Worm (Caenorhabditis elegans) whole organism, L1 larva: ENCODE results near the gene act-1.

Source experiments
- C04F5.9 ChIP-seq: sonication (generic microtip); optimal IDR thresholded peaks from 2 replicates; lab custom pipeline; 2016; ENCODE audit warnings: missing genetic modification characterization, missing compliant biosample characterization
- Y116A8C.19 ChIP-seq: sonication (generic microtip); optimal IDR thresholded peaks from 2 replicates; lab custom pipeline; 2016; ENCODE audit warnings: missing compliant biosample characterization, missing genetic modification characterization, borderline replicate concordance
- aha-1 ChIP-seq: fragments of 150-350 bp; optimal IDR thresholded peaks from 2 replicates; lab custom pipeline; 2014; ENCODE audit warnings: missing biosample characterization, missing genetic modification characterization
- alr-1 ChIP-seq: fragments of 200-800 bp; sonication (Bioruptor generic); optimal IDR thresholded peaks from 2 replicates; lab custom pipeline; 2018; ENCODE audit warnings: borderline replicate concordance, mild to moderate bottlenecking, missing genetic modification characterization, missing compliant biosample characterization
- blmp-1 ChIP-seq: fragments of 150-350 bp; optimal IDR thresholded peaks from 2 replicates; lab custom pipeline; 2014; ENCODE audit warnings: missing biosample characterization, missing genetic modification characterization
- ceh-63 ChIP-seq: fragments of 200-800 bp; sonication (Bioruptor generic); optimal IDR thresholded peaks from 2 replicates; lab custom pipeline; 2018; ENCODE audit warnings: mild to moderate bottlenecking, missing genetic modification characterization, missing compliant biosample characterization
- ceh-8 ChIP-seq: fragments of 200-800 bp; sonication (Bioruptor generic); optimal IDR thresholded peaks from 2 replicates; lab custom pipeline; 2018; ENCODE audit warnings: mild to moderate bottlenecking, missing genetic modification characterization, moderate library complexity, missing compliant biosample characterization
- ceh-90 ChIP-seq: sonication (generic microtip); optimal IDR thresholded peaks from 2 replicates; lab custom pipeline; 2016; ENCODE audit warnings: missing genetic modification characterization, missing compliant biosample characterization
- ces-1 ChIP-seq: fragments of 150-350 bp; optimal IDR thresholded peaks from 2 replicates; lab custom pipeline; 2014; ENCODE audit warnings: missing biosample characterization, missing genetic modification reagents, missing genetic modification characterization
- dpl-1 ChIP-seq, 3 experiments: fragments of 150-350 bp in 2 of 3; sonication (generic microtip) in 1 of 3; optimal IDR thresholded peaks; 2 replicates each; lab custom pipeline; 2014 to 2017; ENCODE audit warnings: missing biosample characterization in 3 of 3, missing genetic modification characterization in 3 of 3, missing genetic modification reagents in 3 of 3
- efl-1 ChIP-seq, 4 experiments: fragments of 150-350 bp; optimal IDR thresholded peaks in 3 of 4; peaks in 1 of 4; 1 replicate in 1 of 4; 2 replicates in 3 of 4; lab custom pipeline; 2014; ENCODE audit warnings: missing biosample characterization in 2 of 4, missing genetic modification characterization in 2 of 4, missing genetic modification reagents in 2 of 4
- efl-3 ChIP-seq: fragments of 200-800 bp; sonication (Bioruptor generic); optimal IDR thresholded peaks from 2 replicates; lab custom pipeline; 2018; ENCODE audit warnings: mild to moderate bottlenecking, missing genetic modification characterization, missing compliant biosample characterization
- fkh-4 ChIP-seq: sonication (generic microtip); optimal IDR thresholded peaks from 2 replicates; lab custom pipeline; 2016; ENCODE audit warnings: missing compliant biosample characterization, missing genetic modification characterization, borderline replicate concordance
- fkh-8 ChIP-seq: sonication (generic microtip); optimal IDR thresholded peaks from 2 replicates; lab custom pipeline; 2016; ENCODE audit warnings: mild to moderate bottlenecking, missing genetic modification characterization, missing compliant biosample characterization
- hlh-4 ChIP-seq: sonication (generic microtip); optimal IDR thresholded peaks from 2 replicates; lab custom pipeline; 2016; ENCODE audit warnings: mild to moderate bottlenecking, missing genetic modification characterization, missing compliant biosample characterization
- hpl-2 ChIP-seq: fragments of 150-350 bp; optimal IDR thresholded peaks from 2 replicates; lab custom pipeline; 2014; ENCODE audit warnings: missing biosample characterization, missing genetic modification reagents, missing genetic modification characterization
- irx-1 ChIP-seq: sonication (generic microtip); optimal IDR thresholded peaks from 2 replicates; lab custom pipeline; 2016; ENCODE audit warnings: missing genetic modification characterization, missing compliant biosample characterization
- jun-1 ChIP-seq: fragments of 150-350 bp; optimal IDR thresholded peaks from 2 replicates; lab custom pipeline; 2014; ENCODE audit warnings: missing biosample characterization, missing genetic modification reagents, missing genetic modification characterization
- lin-13 ChIP-seq: fragments of 150-350 bp; optimal IDR thresholded peaks from 2 replicates; lab custom pipeline; 2014; ENCODE audit warnings: missing biosample characterization, missing genetic modification reagents, missing genetic modification characterization
- lin-14 ChIP-seq: fragments of 200-800 bp; sonication (Bioruptor generic); optimal IDR thresholded peaks from 2 replicates; lab custom pipeline; 2018; ENCODE audit warnings: mild to moderate bottlenecking, missing genetic modification characterization, moderate library complexity, missing compliant biosample characterization
- lin-35 ChIP-seq, 2 experiments: fragments of 150-350 bp; optimal IDR thresholded peaks; 2 replicates each; lab custom pipeline; 2014; ENCODE audit warnings: missing biosample characterization in 2 of 2, missing genetic modification characterization in 2 of 2, missing genetic modification reagents in 2 of 2
- lir-3 ChIP-seq: sonication (generic microtip); optimal IDR thresholded peaks from 2 replicates; lab custom pipeline; 2016; ENCODE audit warnings: mild to moderate bottlenecking, missing genetic modification characterization, moderate library complexity, missing compliant biosample characterization; ENCODE audit not compliant: poor library complexity
- mdl-1 ChIP-seq, 2 experiments: fragments of 150-350 bp; optimal IDR thresholded peaks; 2 replicates each; lab custom pipeline; 2014 to 2017; ENCODE audit warnings: missing biosample characterization in 2 of 2, missing genetic modification characterization in 2 of 2, inconsistent platforms in 1 of 2
- nhr-12 ChIP-seq: sonication (generic microtip); optimal IDR thresholded peaks from 2 replicates; lab custom pipeline; 2017; ENCODE audit warnings: missing biosample characterization, missing genetic modification characterization
- nhr-20 ChIP-seq: sonication (generic microtip); optimal IDR thresholded peaks from 2 replicates; lab custom pipeline; 2016; ENCODE audit warnings: mild to moderate bottlenecking, missing genetic modification characterization, missing compliant biosample characterization
- nhr-28 ChIP-seq: fragments of 150-350 bp; optimal IDR thresholded peaks from 2 replicates; lab custom pipeline; 2014; ENCODE audit warnings: missing biosample characterization, missing genetic modification characterization
- nhr-47 ChIP-seq: sonication (generic microtip); optimal IDR thresholded peaks from 2 replicates; lab custom pipeline; 2016; ENCODE audit warnings: mild to moderate bottlenecking, missing genetic modification characterization, moderate library complexity, missing compliant biosample characterization
- nhr-77 ChIP-seq: fragments of 150-350 bp; optimal IDR thresholded peaks from 2 replicates; lab custom pipeline; 2014; ENCODE audit warnings: missing biosample characterization, missing genetic modification characterization
- nhr-84 ChIP-seq: sonication (generic microtip); optimal IDR thresholded peaks from 2 replicates; lab custom pipeline; 2017; ENCODE audit warnings: missing biosample characterization, missing genetic modification characterization
- nhr-85 ChIP-seq: sonication (generic microtip); peaks from one replicate; lab custom pipeline; 2016; ENCODE audit warnings: missing genetic modification characterization, inconsistent platforms, missing compliant biosample characterization
- nhr-90 ChIP-seq: sonication (generic microtip); optimal IDR thresholded peaks from 2 replicates; lab custom pipeline; 2016; ENCODE audit warnings: mild to moderate bottlenecking, missing genetic modification characterization, missing compliant biosample characterization; ENCODE audit not compliant: poor library complexity
- pag-3 ChIP-seq: sonication (generic microtip); optimal IDR thresholded peaks from 2 replicates; lab custom pipeline; 2017; ENCODE audit warnings: missing genetic modification characterization, mild to moderate bottlenecking, missing compliant biosample characterization, antibody characterized with exemption, borderline replicate concordance; ENCODE audit not compliant: insufficient read depth
- pax-3 ChIP-seq: fragments of 200-800 bp; sonication (Bioruptor generic); optimal IDR thresholded peaks from 2 replicates; lab custom pipeline; 2018; ENCODE audit warnings: mild to moderate bottlenecking, missing genetic modification characterization, moderate library complexity, missing compliant biosample characterization
- rnt-1 ChIP-seq: sonication (generic microtip); optimal IDR thresholded peaks from 2 replicates; lab custom pipeline; 2016; ENCODE audit warnings: mild to moderate bottlenecking, missing genetic modification characterization, moderate library complexity, missing compliant biosample characterization
- sup-37 ChIP-seq: fragments of 200-800 bp; sonication (Bioruptor generic); optimal IDR thresholded peaks from 2 replicates; lab custom pipeline; 2018; ENCODE audit warnings: mild to moderate bottlenecking, missing genetic modification characterization, missing compliant biosample characterization
- tlp-1 ChIP-seq: fragments of 150-350 bp; optimal IDR thresholded peaks from 2 replicates; lab custom pipeline; 2014; ENCODE audit warnings: missing biosample characterization, missing genetic modification characterization
- unc-130 ChIP-seq: fragments of 150-350 bp; optimal IDR thresholded peaks from 2 replicates; lab custom pipeline; 2017; ENCODE audit warnings: missing biosample characterization, missing genetic modification characterization, inconsistent platforms
- unc-30 ChIP-seq: sonication (generic microtip); optimal IDR thresholded peaks from 2 replicates; lab custom pipeline; 2017; ENCODE audit warnings: missing biosample characterization, missing genetic modification characterization
- unc-86 ChIP-seq: sonication (generic microtip); optimal IDR thresholded peaks from 2 replicates; lab custom pipeline; 2016; ENCODE audit warnings: missing genetic modification characterization, missing compliant biosample characterization
- xbp-1 ChIP-seq: sonication (generic microtip); optimal IDR thresholded peaks from 2 replicates; lab custom pipeline; 2016; ENCODE audit warnings: missing genetic modification characterization, missing compliant biosample characterization
- zag-1 ChIP-seq: fragments of 150-350 bp; optimal IDR thresholded peaks from 2 replicates; lab custom pipeline; 2014; ENCODE audit warnings: missing biosample characterization, missing genetic modification characterization
- zip-4 ChIP-seq: fragments of 200-800 bp; sonication (Bioruptor generic); optimal IDR thresholded peaks from 2 replicates; lab custom pipeline; 2018; ENCODE audit warnings: mild to moderate bottlenecking, missing genetic modification characterization, moderate library complexity, missing compliant biosample characterization
- ztf-11 ChIP-seq, 2 experiments: sonication (generic microtip); optimal IDR thresholded peaks; 2 replicates each; lab custom pipeline; 2016 to 2017; ENCODE audit warnings: missing genetic modification characterization in 2 of 2, missing biosample characterization in 1 of 2, missing compliant biosample characterization in 1 of 2
- ztf-4 ChIP-seq: fragments of 150-350 bp; optimal IDR thresholded peaks from 2 replicates; lab custom pipeline; 2014; ENCODE audit warnings: missing biosample characterization, missing genetic modification characterization

The act-1 gene

DNA sequence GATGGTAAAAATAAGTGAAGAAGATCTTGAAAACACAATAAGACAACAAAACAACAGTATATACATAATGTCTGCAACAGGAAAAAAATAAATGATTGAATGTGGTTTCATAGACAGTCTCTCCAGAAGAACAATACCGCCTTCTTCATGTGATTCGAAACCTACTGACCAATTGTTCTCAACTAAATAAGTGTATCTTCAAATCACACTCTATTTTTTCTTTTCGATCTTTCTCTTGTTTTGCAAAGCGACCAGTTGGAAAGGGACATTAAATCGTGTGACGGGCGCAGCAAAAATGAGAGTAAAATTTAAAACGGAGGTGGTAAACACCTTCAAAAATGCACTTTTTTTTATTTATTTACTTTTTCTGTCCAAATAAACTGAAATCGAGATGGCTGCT, 19.0 kb upstream of the act-1 start (continued):
- TF ChIP-seq nhr-28 (tag; lab: Kevin White, UChicago), result no peak
- peak; percentile 90 for TF ChIP-seq blmp-1 (tag; lab: Kevin White, UChicago)
- TF ChIP-seq xbp-1 (tag; lab: Kevin White, UChicago), result no peak
- no peak for TF ChIP-seq rnt-1 (tag; lab: Kevin White, UChicago)
- TF ChIP-seq efl-1 (optimal IDR thresholded peaks at IDR 0.05; lab: Kevin White, UChicago), result no peak
- TF ChIP-seq efl-1 (GFP tag; optimal IDR thresholded peaks at IDR 0.05 in 1 of 2; lab: Kevin White, UChicago), result no peak
- peak; percentile 62 for TF ChIP-seq lin-14 (GFP tag; lab: Kevin White, UChicago)
- TF ChIP-seq alr-1 (tag; lab: Kevin White, UChicago), result no peak
- TF ChIP-seq mdl-1 (tag; optimal IDR thresholded peaks at IDR 0.05; lab: Kevin White, UChicago), result no peak
- TF ChIP-seq lin-35 (GFP tag; optimal IDR thresholded peaks at IDR 0.05; lab: Kevin White, UChicago), result peak in 1 of 2 experiments; percentile 15
- TF ChIP-seq unc-130 (tag; lab: Kevin White, UChicago), result no peak
- no peak for TF ChIP-seq nhr-84 (tag; lab: Kevin White, UChicago)

DNA sequence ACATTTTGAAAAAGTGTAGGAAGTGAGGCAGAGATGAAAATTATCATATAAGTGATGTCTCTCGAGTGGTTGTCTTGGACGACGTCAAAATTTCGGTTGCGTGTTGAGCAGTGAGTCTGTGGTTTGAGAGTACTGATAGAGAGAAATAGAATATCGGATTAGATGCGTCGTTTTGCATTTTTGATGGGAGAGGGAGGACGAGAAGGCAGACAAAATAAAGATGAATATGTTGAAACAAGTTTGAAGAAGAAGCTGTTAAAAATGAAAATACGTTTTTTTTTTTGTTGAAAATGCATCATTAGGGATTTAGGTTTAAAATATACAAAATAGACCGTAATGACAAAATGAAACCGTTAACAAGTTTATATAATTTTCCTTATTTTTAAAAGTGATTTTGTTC, 17.7 kb upstream of the act-1 start, which contains the start of gene T04C12.9:
TSS of gene T04C12.9 (minus strand) at position 101 of the 400 bp plus-strand sequence.
- no peak for TF ChIP-seq hlh-4
- no peak for TF ChIP-seq unc-30 (tag; lab: Kevin White, UChicago)
- TF ChIP-seq ces-1 (GFP tag; lab: Kevin White, UChicago), result no peak
- no peak for TF ChIP-seq nhr-12 (tag; lab: Kevin White, UChicago)
- no peak for TF ChIP-seq ztf-11 (tag; optimal IDR thresholded peaks at IDR 0.05; lab: Kevin White, UChicago)
- no peak for TF ChIP-seq irx-1

DNA sequence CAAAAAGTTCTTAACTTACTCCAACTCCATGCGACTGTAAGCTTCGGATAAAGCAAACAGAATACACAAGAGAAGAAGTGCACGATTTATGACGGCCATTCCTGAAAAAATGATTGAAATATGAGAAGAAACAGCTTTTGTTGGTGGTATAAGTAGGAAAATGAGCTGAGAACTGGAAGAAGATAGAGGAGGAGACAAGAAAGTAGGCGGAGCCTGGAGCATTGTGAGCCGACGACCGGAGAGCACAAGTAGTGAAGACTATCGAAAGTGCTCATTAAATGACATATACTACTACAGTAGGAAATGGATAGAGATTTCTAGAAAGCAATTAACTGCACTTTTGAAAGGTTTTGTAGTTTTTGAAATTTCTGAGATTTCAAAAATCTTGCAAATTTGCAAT, 15.3 kb upstream of the act-1 start, which contains the start of gene nlp-80:
TSS of gene nlp-80 (minus strand) at position 101 of the 400 bp plus-strand sequence.
- TF ChIP-seq fkh-8 (tag; lab: Kevin White, UChicago) (peak; percentile 6), nhr-77 (tag; lab: Kevin White, UChicago) (no peak), lin-14 (GFP tag; lab: Kevin White, UChicago) (no peak)

DNA sequence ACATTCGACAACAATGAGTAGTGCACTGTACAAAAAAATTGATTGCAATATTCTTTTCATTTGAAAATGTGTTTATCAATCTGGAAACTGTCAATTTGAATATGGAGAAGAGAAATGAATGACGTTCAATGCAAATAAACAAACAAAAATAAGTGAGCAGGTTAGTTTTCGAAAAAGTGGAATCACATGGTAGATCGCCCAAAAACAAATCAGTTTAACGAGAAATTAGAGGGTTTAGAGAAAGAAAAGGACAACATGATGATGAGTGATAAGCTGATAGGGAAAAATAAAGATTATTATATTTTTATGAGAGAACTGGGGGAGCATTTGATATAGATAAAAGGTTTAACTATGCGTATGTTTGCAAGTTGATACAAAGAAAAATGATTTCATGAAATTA, 11.6 kb upstream of the act-1 start, which contains the start of gene T04C12.8:
TSS of gene T04C12.8 (minus strand) at position 82 of the 400 bp plus-strand sequence.
- TF ChIP-seq dpl-1 (GFP tag; optimal IDR thresholded peaks at IDR 0.05; lab: Kevin White, UChicago) (no peak), pax-3 (tag; lab: Kevin White, UChicago) (no peak), efl-3 (GFP tag; lab: Kevin White, UChicago) (no peak), zag-1 (no peak), nhr-47 (tag; lab: Kevin White, UChicago) (peak; percentile 5), jun-1 (peak; percentile 48), ztf-11 (tag; optimal IDR thresholded peaks at IDR 0.05; lab: Kevin White, UChicago) (no peak), hpl-2 (GFP tag; lab: Kevin White, UChicago) (no peak), lir-3 (tag; lab: Kevin White, UChicago) (no peak), pag-3 (no peak), C04F5.9 (tag; lab: Kevin White, UChicago) (no peak), zip-4 (GFP tag; lab: Kevin White, UChicago) (no peak), tlp-1 (peak; percentile 48), ceh-63 (GFP tag; lab: Kevin White, UChicago) (no peak), unc-86 (no peak), aha-1 (tag; lab: Kevin White, UChicago) (no peak), ceh-8 (GFP tag; lab: Kevin White, UChicago) (no peak), nhr-90 (tag; lab: Kevin White, UChicago) (peak; percentile 35), nhr-28 (tag; lab: Kevin White, UChicago) (no peak), nhr-12 (tag; lab: Kevin White, UChicago) (no peak), lin-13 (GFP tag; lab: Kevin White, UChicago) (no peak), Y116A8C.19 (tag; lab: Kevin White, UChicago) (no peak), ceh-90 (no peak), nhr-85 (peak; percentile 28), fkh-4 (tag; lab: Kevin White, UChicago) (no peak), nhr-20 (tag; lab: Kevin White, UChicago) (peak; percentile 25), lin-35 (GFP tag; optimal IDR thresholded peaks at IDR 0.05; lab: Kevin White, UChicago) (peak in 1 of 2 experiments; percentile 41), alr-1 (tag; lab: Kevin White, UChicago) (no peak), unc-130 (tag; lab: Kevin White, UChicago) (no peak), ces-1 (GFP tag; lab: Kevin White, UChicago) (no peak), sup-37 (GFP tag; lab: Kevin White, UChicago) (no peak), ztf-4 (no peak)
